Worm (Caenorhabditis elegans): ENCODE results near the gene T04F8.2.

DNA sequence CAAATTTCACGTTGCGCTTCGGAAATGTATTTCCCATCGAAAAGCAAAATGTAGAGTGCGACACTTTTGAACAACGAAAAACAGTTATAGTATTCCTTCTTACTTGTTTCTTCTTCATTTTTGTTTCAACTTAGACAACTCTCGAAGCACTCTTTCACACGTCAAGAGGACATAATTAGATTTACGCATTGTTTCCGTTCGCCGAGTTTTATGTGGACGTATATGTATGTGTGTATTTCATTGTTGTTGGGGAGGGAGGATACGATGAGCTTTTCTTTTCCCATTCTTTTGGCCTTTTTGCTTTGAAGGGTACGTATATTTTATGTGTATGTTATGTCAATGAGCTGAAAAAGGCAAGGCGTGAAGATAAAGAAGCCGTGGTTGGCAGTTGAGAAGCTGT, 25.9 kb downstream of the T04F8.2 start:
- TF ChIP-seq hlh-30 (tag; optimal IDR thresholded peaks at IDR 0.05; ENCODE audit: insufficient read depth) = no peak
- TF ChIP-seq ceh-9 (tag; optimal IDR thresholded peaks at IDR 0.05) = no peak
- TF ChIP-seq nhr-11 (tag; optimal IDR thresholded peaks at IDR 0.05) = no peak
- no peak for TF ChIP-seq npax-4 (tag; optimal IDR thresholded peaks at IDR 0.05)
- TF ChIP-seq odd-2 (tag; optimal IDR thresholded peaks at IDR 0.05) = no peak
- TF ChIP-seq nfya-1 (tag; optimal IDR thresholded peaks at IDR 0.05) = no peak
- TF ChIP-seq ttx-3 (tag; optimal IDR thresholded peaks at IDR 0.05) = no peak
- TF ChIP-seq K09A11.1 (tag; optimal IDR thresholded peaks at IDR 0.05; ENCODE audit: insufficient read depth) = no peak
- no peak for TF ChIP-seq hlh-15 (tag; optimal IDR thresholded peaks at IDR 0.05)
- TF ChIP-seq ref-2 (tag; optimal IDR thresholded peaks at IDR 0.05) = no peak

Measured in whole organism, late embryonic.